1 worm cellular context compared by ENCODE assay signal in the genomic region with DNA sequence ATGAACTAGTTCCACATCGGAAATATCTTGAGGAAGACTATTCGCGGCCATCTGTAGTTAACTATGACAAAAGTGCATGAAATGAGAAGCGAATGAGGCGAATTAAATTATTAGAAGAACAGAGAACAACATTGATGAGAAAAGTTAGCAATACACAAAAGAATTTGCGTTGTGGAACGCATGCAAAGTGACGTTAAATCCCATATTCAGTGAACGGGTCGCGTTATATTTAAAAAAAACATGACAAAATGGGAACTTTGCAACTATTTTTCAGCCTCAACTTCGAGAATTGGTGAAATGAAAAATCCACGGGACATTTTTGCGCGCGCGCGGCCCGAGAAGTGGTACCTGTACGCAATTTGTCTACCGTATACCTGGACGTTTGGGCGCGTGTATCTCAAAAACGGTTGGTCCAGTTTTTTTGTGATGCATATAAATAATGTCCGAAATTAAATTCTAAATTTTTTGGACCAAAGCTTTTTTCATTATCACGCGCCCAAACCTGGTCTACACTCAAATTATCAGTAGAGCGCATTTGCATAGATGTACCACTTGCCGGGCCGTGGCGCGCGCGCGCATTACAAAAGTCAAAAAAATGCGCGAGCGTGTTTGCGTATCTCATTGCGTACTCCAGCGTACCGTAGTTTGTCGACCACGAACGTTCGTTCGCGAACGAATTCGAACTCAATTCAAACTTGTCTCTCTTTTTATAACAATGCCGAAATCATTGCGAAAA.
TF ChIP-seq lines count a peak whose summit lies in the region.

cdd-2 (minus strand) TSS at position 51 of the 736 bp plus-strand sequence.
oef-1 (plus strand) TSS at position 575 of the 736 bp plus-strand sequence.

TF ChIP-seq in whole organism, young adult, 124 proteins besides CTCF, POLR2A, EP300 and RAD21 (continued from another document):
- TF ChIP-seq akir-1 (GFP tag; optimal IDR thresholded peaks at IDR 0.05; lab: Kevin White, UChicago) (no peak), atf-7 (tag; optimal IDR thresholded peaks at IDR 0.05; lab: Kevin White, UChicago) (no peak), mcd-1 (GFP tag; IDR thresholded peaks at IDR 0.05; lab: Robert Waterston, UW) (peak; percentile 94), snpc-3.4 (tag; optimal IDR thresholded peaks at IDR 0.05; lab: Kevin White, UChicago) (peak; percentile 29), B0019.2 (GFP tag; conservative IDR thresholded peaks at IDR 0.05; lab: Robert Waterston, UW) (peak; percentile 95), madf-8 (GFP tag; conservative IDR thresholded peaks at IDR 0.05; lab: Robert Waterston, UW) (peak; percentile 94), unc-130 (GFP tag; optimal IDR thresholded peaks at IDR 0.05; lab: Kevin White, UChicago) (peak; percentile 44), egrh-3 (GFP tag; IDR thresholded peaks at IDR 0.05; lab: Robert Waterston, UW) (0 out of 2 replicates have a peak, but pooled peaks have one; percentile 25), ztf-28 (GFP tag; IDR thresholded peaks at IDR 0.05; lab: Robert Waterston, UW) (peak; percentile 96), hrde-1 (tag; optimal IDR thresholded peaks at IDR 0.05; lab: Kevin White, UChicago; ENCODE audit: borderline replicate concordance) (peak; percentile 10), F33H1.4 (GFP tag; IDR thresholded peaks at IDR 0.05; lab: Robert Waterston, UW) (peak; percentile 85), Y95B8A.8 (GFP tag; IDR thresholded peaks at IDR 0.05; lab: Robert Waterston, UW) (peak; percentile 95), lin-26 (GFP tag; IDR thresholded peaks at IDR 0.05; lab: Robert Waterston, UW) (peak; percentile 73; the same call in 1 of the 2 replicates), athp-1 (tag; optimal IDR thresholded peaks at IDR 0.05; lab: Kevin White, UChicago) (peak; percentile 76), nfya-2 (GFP tag; IDR thresholded peaks at IDR 0.05; lab: Robert Waterston, UW) (no peak), F49E8.2 (tag; optimal IDR thresholded peaks at IDR 0.05; lab: Kevin White, UChicago; ENCODE audit: insufficient read depth) (peak; percentile 92), Y79H2A.3 (GFP tag; conservative IDR thresholded peaks at IDR 0.05; lab: Robert Waterston, UW) (peak; percentile 94), zim-3 (tag; optimal IDR thresholded peaks at IDR 0.05; lab: Kevin White, UChicago) (no peak), hmg-1.2 (GFP tag; IDR thresholded peaks at IDR 0.05; lab: Robert Waterston, UW) (peak; percentile 81), T26A5.8 (tag; optimal IDR thresholded peaks at IDR 0.05; lab: Kevin White, UChicago) (no peak), lin-35 (GFP tag; optimal IDR thresholded peaks at IDR 0.05; lab: Kevin White, UChicago) (no peak), sptf-2 (GFP tag; optimal IDR thresholded peaks at IDR 0.05; lab: Kevin White, UChicago) (no peak)
